Worm (Caenorhabditis elegans) whole organism, L1 larva: ENCODE results near the gene F15D4.2.

Source experiments
- C04F5.9 ChIP-seq: sonication (generic microtip); optimal IDR thresholded peaks from 2 replicates; lab custom pipeline; 2016; ENCODE audit warnings: missing genetic modification characterization, missing compliant biosample characterization
- C16A3.4 ChIP-seq: fragments of 150-350 bp; optimal IDR thresholded peaks from 2 replicates; lab custom pipeline; 2014; ENCODE audit warnings: missing biosample characterization, missing genetic modification characterization
- C34B4.2 ChIP-seq: sonication (generic microtip); optimal IDR thresholded peaks from 2 replicates; lab custom pipeline; 2017; ENCODE audit warnings: mild to moderate bottlenecking, missing genetic modification characterization, missing compliant biosample characterization
- F16B12.6 ChIP-seq: fragments of 150-350 bp; optimal IDR thresholded peaks from 2 replicates; lab custom pipeline; 2014; ENCODE audit warnings: missing biosample characterization, missing genetic modification characterization
- ama-1 ChIP-seq: fragments of 150-350 bp; optimal IDR thresholded peaks from 2 replicates; lab custom pipeline; 2014
- ceh-8 ChIP-seq: fragments of 200-800 bp; sonication (Bioruptor generic); optimal IDR thresholded peaks from 2 replicates; lab custom pipeline; 2018; ENCODE audit warnings: mild to moderate bottlenecking, missing genetic modification characterization, moderate library complexity, missing compliant biosample characterization
- ceh-82 ChIP-seq, 3 experiments: fragments of 150-350 bp in 1 of 3; sonication (generic microtip) in 2 of 3; optimal IDR thresholded peaks; 2 replicates each; lab custom pipeline; 2014 to 2017; ENCODE audit warnings: missing biosample characterization in 3 of 3, missing genetic modification characterization in 3 of 3
- ceh-90 ChIP-seq: sonication (generic microtip); optimal IDR thresholded peaks from 2 replicates; lab custom pipeline; 2016; ENCODE audit warnings: missing genetic modification characterization, missing compliant biosample characterization
- ces-1 ChIP-seq: fragments of 150-350 bp; optimal IDR thresholded peaks from 2 replicates; lab custom pipeline; 2014; ENCODE audit warnings: missing biosample characterization, missing genetic modification reagents, missing genetic modification characterization
- dpl-1 ChIP-seq, 3 experiments: fragments of 150-350 bp in 2 of 3; sonication (generic microtip) in 1 of 3; optimal IDR thresholded peaks; 2 replicates each; lab custom pipeline; 2014 to 2017; ENCODE audit warnings: missing biosample characterization in 3 of 3, missing genetic modification characterization in 3 of 3, missing genetic modification reagents in 3 of 3
- dsc-1 ChIP-seq: sonication (generic microtip); optimal IDR thresholded peaks from 2 replicates; lab custom pipeline; 2016; ENCODE audit warnings: mild to moderate bottlenecking, missing genetic modification characterization, missing compliant biosample characterization
- egl-13 ChIP-seq: sonication (generic microtip); optimal IDR thresholded peaks from 2 replicates; lab custom pipeline; 2016; ENCODE audit warnings: missing genotype, missing genetic modification reagents, missing genetic modification characterization, missing compliant biosample characterization
- elt-2 ChIP-seq: sonication (generic microtip); optimal IDR thresholded peaks from 2 replicates; lab custom pipeline; 2016; ENCODE audit warnings: missing genetic modification characterization, mild to moderate bottlenecking, inconsistent platforms, missing compliant biosample characterization, missing genetic modification reagents
- elt-3 ChIP-seq, 6 experiments: fragments of 150-350 bp in 1 of 6; sonication (generic microtip); optimal IDR thresholded peaks; 2 replicates each; lab custom pipeline; 2017 to 2018; ENCODE audit warnings: missing biosample characterization in 6 of 6, missing genetic modification characterization in 6 of 6, inconsistent platforms in 1 of 6
- ets-5 ChIP-seq: fragments of 200-800 bp; sonication (Bioruptor generic); IDR thresholded peaks from 2 replicates; pipeline ENCODE4 v1.3.6; 2022; ENCODE audit warnings: missing genetic modification characterization, missing compliant biosample characterization
- fkh-10 ChIP-seq: sonication (generic microtip); optimal IDR thresholded peaks from 2 replicates; lab custom pipeline; 2017; ENCODE audit warnings: missing biosample characterization, missing genetic modification reagents, missing genetic modification characterization
- fkh-4 ChIP-seq: sonication (generic microtip); optimal IDR thresholded peaks from 2 replicates; lab custom pipeline; 2016; ENCODE audit warnings: missing compliant biosample characterization, missing genetic modification characterization, borderline replicate concordance
- fkh-8 ChIP-seq: sonication (generic microtip); optimal IDR thresholded peaks from 2 replicates; lab custom pipeline; 2016; ENCODE audit warnings: mild to moderate bottlenecking, missing genetic modification characterization, missing compliant biosample characterization
- grh-1 ChIP-seq: fragments of 200-800 bp; sonication (Bioruptor generic); IDR thresholded peaks from 2 replicates; pipeline ENCODE4 v1.3.6; 2022; ENCODE audit warnings: missing genetic modification reagents, missing genetic modification characterization, missing compliant biosample characterization
- hlh-17 ChIP-seq: fragments of 200-800 bp; sonication (Bioruptor generic); optimal IDR thresholded peaks from 2 replicates; lab custom pipeline; 2018; ENCODE audit warnings: missing genetic modification characterization, mild to moderate bottlenecking, missing compliant biosample characterization, moderate library complexity, borderline replicate concordance
- hpl-2 ChIP-seq: fragments of 150-350 bp; optimal IDR thresholded peaks from 2 replicates; lab custom pipeline; 2014; ENCODE audit warnings: missing biosample characterization, missing genetic modification reagents, missing genetic modification characterization
- isw-1 ChIP-seq: fragments of 200-800 bp; sonication (Bioruptor generic); IDR thresholded peaks from 2 replicates; pipeline ENCODE4 v1.3.6; 2022; ENCODE audit warnings: missing genetic modification characterization, missing compliant biosample characterization
- jun-1 ChIP-seq: fragments of 150-350 bp; optimal IDR thresholded peaks from 2 replicates; lab custom pipeline; 2014; ENCODE audit warnings: missing biosample characterization, missing genetic modification reagents, missing genetic modification characterization
- lin-13 ChIP-seq: fragments of 150-350 bp; optimal IDR thresholded peaks from 2 replicates; lab custom pipeline; 2014; ENCODE audit warnings: missing biosample characterization, missing genetic modification reagents, missing genetic modification characterization
- lin-14 ChIP-seq: fragments of 200-800 bp; sonication (Bioruptor generic); optimal IDR thresholded peaks from 2 replicates; lab custom pipeline; 2018; ENCODE audit warnings: mild to moderate bottlenecking, missing genetic modification characterization, moderate library complexity, missing compliant biosample characterization
- lin-15B ChIP-seq: fragments of 150-350 bp; sonication (generic microtip); optimal IDR thresholded peaks from 3 replicates; lab custom pipeline; 2014; ENCODE audit warnings: missing biosample characterization, missing genetic modification characterization
- lin-39 ChIP-seq: fragments of 150-350 bp; optimal IDR thresholded peaks from 2 replicates; lab custom pipeline; 2014; ENCODE audit warnings: missing biosample characterization, missing genetic modification reagents, missing genetic modification characterization
- lir-3 ChIP-seq: sonication (generic microtip); optimal IDR thresholded peaks from 2 replicates; lab custom pipeline; 2016; ENCODE audit warnings: mild to moderate bottlenecking, missing genetic modification characterization, moderate library complexity, missing compliant biosample characterization; ENCODE audit not compliant: poor library complexity
- lsy-2 ChIP-seq, 2 experiments: fragments of 150-350 bp; optimal IDR thresholded peaks; 2 replicates each; lab custom pipeline; 2014; ENCODE audit warnings: missing biosample characterization in 2 of 2, missing genetic modification characterization in 2 of 2
- mef-2 ChIP-seq: fragments of 150-350 bp; optimal IDR thresholded peaks from 2 replicates; lab custom pipeline; 2014; ENCODE audit warnings: missing biosample characterization, missing genetic modification characterization
- mep-1 ChIP-seq: fragments of 150-350 bp; optimal IDR thresholded peaks from 2 replicates; lab custom pipeline; 2014; ENCODE audit warnings: missing biosample characterization, missing genetic modification characterization
- nhr-11 ChIP-seq: fragments of 150-350 bp; optimal IDR thresholded peaks from 2 replicates; lab custom pipeline; 2014; ENCODE audit warnings: missing biosample characterization, missing genetic modification characterization
- nhr-12 ChIP-seq: sonication (generic microtip); optimal IDR thresholded peaks from 2 replicates; lab custom pipeline; 2017; ENCODE audit warnings: missing biosample characterization, missing genetic modification characterization
- nhr-19 ChIP-seq: fragments of 200-800 bp; sonication (Bioruptor generic); conservative IDR thresholded peaks from 2 replicates; pipeline ENCODE4 v1.3.6; 2022; ENCODE audit warnings: missing genetic modification characterization, missing compliant biosample characterization
- nhr-20 ChIP-seq: sonication (generic microtip); optimal IDR thresholded peaks from 2 replicates; lab custom pipeline; 2016; ENCODE audit warnings: mild to moderate bottlenecking, missing genetic modification characterization, missing compliant biosample characterization
- nhr-237 ChIP-seq: fragments of 150-350 bp; optimal IDR thresholded peaks from 2 replicates; lab custom pipeline; 2014; ENCODE audit warnings: missing biosample characterization, missing genetic modification characterization
- nhr-47 ChIP-seq: sonication (generic microtip); optimal IDR thresholded peaks from 2 replicates; lab custom pipeline; 2016; ENCODE audit warnings: mild to moderate bottlenecking, missing genetic modification characterization, moderate library complexity, missing compliant biosample characterization
- nhr-76 ChIP-seq: sonication (generic microtip); optimal IDR thresholded peaks from 2 replicates; lab custom pipeline; 2017; ENCODE audit warnings: missing biosample characterization, missing genetic modification characterization
- nhr-77 ChIP-seq: fragments of 150-350 bp; optimal IDR thresholded peaks from 2 replicates; lab custom pipeline; 2014; ENCODE audit warnings: missing biosample characterization, missing genetic modification characterization
- nhr-84 ChIP-seq: sonication (generic microtip); optimal IDR thresholded peaks from 2 replicates; lab custom pipeline; 2017; ENCODE audit warnings: missing biosample characterization, missing genetic modification characterization
- nhr-85 ChIP-seq: sonication (generic microtip); peaks from one replicate; lab custom pipeline; 2016; ENCODE audit warnings: missing genetic modification characterization, inconsistent platforms, missing compliant biosample characterization
- nhr-90 ChIP-seq: sonication (generic microtip); optimal IDR thresholded peaks from 2 replicates; lab custom pipeline; 2016; ENCODE audit warnings: mild to moderate bottlenecking, missing genetic modification characterization, missing compliant biosample characterization; ENCODE audit not compliant: poor library complexity
- pag-3 ChIP-seq: sonication (generic microtip); optimal IDR thresholded peaks from 2 replicates; lab custom pipeline; 2017; ENCODE audit warnings: missing genetic modification characterization, mild to moderate bottlenecking, missing compliant biosample characterization, antibody characterized with exemption, borderline replicate concordance; ENCODE audit not compliant: insufficient read depth
- pax-3 ChIP-seq: fragments of 200-800 bp; sonication (Bioruptor generic); optimal IDR thresholded peaks from 2 replicates; lab custom pipeline; 2018; ENCODE audit warnings: mild to moderate bottlenecking, missing genetic modification characterization, moderate library complexity, missing compliant biosample characterization
- skn-1 ChIP-seq: fragments of 150-350 bp; optimal IDR thresholded peaks from 2 replicates; lab custom pipeline; 2014; ENCODE audit warnings: missing biosample characterization, missing genetic modification characterization
- sox-4 ChIP-seq: sonication (generic microtip); optimal IDR thresholded peaks from 2 replicates; lab custom pipeline; 2016; ENCODE audit warnings: missing genetic modification characterization, missing compliant biosample characterization
- sup-37 ChIP-seq: fragments of 200-800 bp; sonication (Bioruptor generic); optimal IDR thresholded peaks from 2 replicates; lab custom pipeline; 2018; ENCODE audit warnings: mild to moderate bottlenecking, missing genetic modification characterization, missing compliant biosample characterization
- tlp-1 ChIP-seq: fragments of 150-350 bp; optimal IDR thresholded peaks from 2 replicates; lab custom pipeline; 2014; ENCODE audit warnings: missing biosample characterization, missing genetic modification characterization
- unc-30 ChIP-seq: sonication (generic microtip); optimal IDR thresholded peaks from 2 replicates; lab custom pipeline; 2017; ENCODE audit warnings: missing biosample characterization, missing genetic modification characterization
- unc-86 ChIP-seq: sonication (generic microtip); optimal IDR thresholded peaks from 2 replicates; lab custom pipeline; 2016; ENCODE audit warnings: missing genetic modification characterization, missing compliant biosample characterization
- xbp-1 ChIP-seq: sonication (generic microtip); optimal IDR thresholded peaks from 2 replicates; lab custom pipeline; 2016; ENCODE audit warnings: missing genetic modification characterization, missing compliant biosample characterization
- zag-1 ChIP-seq: fragments of 150-350 bp; optimal IDR thresholded peaks from 2 replicates; lab custom pipeline; 2014; ENCODE audit warnings: missing biosample characterization, missing genetic modification characterization
- zip-4 ChIP-seq: fragments of 200-800 bp; sonication (Bioruptor generic); optimal IDR thresholded peaks from 2 replicates; lab custom pipeline; 2018; ENCODE audit warnings: mild to moderate bottlenecking, missing genetic modification characterization, moderate library complexity, missing compliant biosample characterization
- ztf-4 ChIP-seq: fragments of 150-350 bp; optimal IDR thresholded peaks from 2 replicates; lab custom pipeline; 2014; ENCODE audit warnings: missing biosample characterization, missing genetic modification characterization

Gene F15D4.2

DNA sequence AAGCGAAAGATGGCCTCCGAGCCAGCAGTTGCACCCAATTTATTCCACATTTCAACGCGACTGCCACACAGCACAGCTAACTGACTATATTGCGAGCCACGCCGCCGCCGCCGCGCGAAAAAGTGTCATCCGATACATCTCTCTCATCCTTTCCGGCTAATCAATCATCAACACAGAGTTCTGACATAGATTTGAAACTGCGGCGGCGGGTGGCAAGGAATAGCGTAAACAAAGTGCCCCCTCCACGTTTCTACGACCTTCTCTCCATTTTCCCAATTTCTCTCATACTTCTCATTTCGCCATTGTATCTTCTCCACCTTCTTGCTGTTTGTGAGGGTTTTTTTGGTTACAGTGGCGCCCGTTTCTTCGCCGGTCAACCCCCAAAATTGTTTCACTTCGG is 26.5 kb upstream of the F15D4.2 start (continued):
- peak; percentile 46 for TF ChIP-seq nhr-20
- TF ChIP-seq ces-1 (GFP tag; lab: Kevin White, UChicago): no peak
- no peak for TF ChIP-seq F16B12.6 (tag; lab: Kevin White, UChicago)
- peak; percentile 92 for TF ChIP-seq lin-14 (GFP tag; lab: Kevin White, UChicago)
- no peak for TF ChIP-seq lin-39 (tag; lab: Kevin White, UChicago)
- TF ChIP-seq tlp-1 (tag; lab: Kevin White, UChicago): no peak
- TF ChIP-seq ceh-82 (tag; optimal IDR thresholded peaks at IDR 0.05; lab: Kevin White, UChicago): peak in 1 of 3 experiments; percentile 1
- TF ChIP-seq zip-4 (GFP tag; lab: Kevin White, UChicago): no peak
- peak in 2 of 3 experiments; percentile 22 to 32 for TF ChIP-seq dpl-1 (GFP tag; optimal IDR thresholded peaks at IDR 0.05; lab: Kevin White, UChicago)
- no peak for TF ChIP-seq zag-1 (tag; lab: Kevin White, UChicago)
- TF ChIP-seq C34B4.2 (tag; lab: Kevin White, UChicago): no peak
- no peak for TF ChIP-seq mef-2
- no peak for TF ChIP-seq hpl-2 (GFP tag; lab: Kevin White, UChicago)
- no peak for TF ChIP-seq nhr-11
- peak; percentile 37 for TF ChIP-seq nhr-90 (tag; lab: Kevin White, UChicago)
- TF ChIP-seq elt-3 (tag; optimal IDR thresholded peaks at IDR 0.05; lab: Kevin White, UChicago): peak in 1 of 6 experiments; percentile 27
- TF ChIP-seq nhr-19 (GFP tag; lab: Robert Waterston, UW): peak; percentile 25; the same call in 1 of the 2 replicates
- no peak for TF ChIP-seq fkh-10
- TF ChIP-seq lir-3 (tag; lab: Kevin White, UChicago): no peak
- no peak for TF ChIP-seq xbp-1 (tag; lab: Kevin White, UChicago)
- no peak for TF ChIP-seq nhr-12
- TF ChIP-seq jun-1 (tag; lab: Kevin White, UChicago): no peak
- TF ChIP-seq isw-1 (GFP tag; lab: Robert Waterston, UW): no peak
- TF ChIP-seq hlh-17 (GFP tag; lab: Kevin White, UChicago): no peak
- no peak for TF ChIP-seq ztf-4
- TF ChIP-seq nhr-237 (tag; lab: Kevin White, UChicago): no peak
- TF ChIP-seq nhr-47: peak; percentile 5
- TF ChIP-seq pag-3 (tag; lab: Kevin White, UChicago): peak; percentile 65
- TF ChIP-seq nhr-85: peak; percentile 74
- TF ChIP-seq pax-3 (tag; lab: Kevin White, UChicago): no peak
- TF ChIP-seq skn-1: no peak
- no peak for TF ChIP-seq grh-1
- TF ChIP-seq ceh-8 (GFP tag; lab: Kevin White, UChicago): no peak
- TF ChIP-seq nhr-76 (tag; lab: Kevin White, UChicago): no peak
- no peak for TF ChIP-seq mep-1 (tag; lab: Kevin White, UChicago)
- no peak for TF ChIP-seq egl-13
- no peak for TF ChIP-seq nhr-84 (tag; lab: Kevin White, UChicago)
- TF ChIP-seq nhr-77 (tag; lab: Kevin White, UChicago): no peak
- TF ChIP-seq C04F5.9 (tag; lab: Kevin White, UChicago): no peak
- TF ChIP-seq ama-1 (lab: Kevin White, UChicago): no peak
- TF ChIP-seq C16A3.4: no peak
- no peak for TF ChIP-seq ets-5 (GFP tag; lab: Robert Waterston, UW)
- no peak for TF ChIP-seq dsc-1 (tag; lab: Kevin White, UChicago)
- no peak for TF ChIP-seq fkh-4 (tag; lab: Kevin White, UChicago)
- TF ChIP-seq lsy-2 (tag; optimal IDR thresholded peaks at IDR 0.05; lab: Kevin White, UChicago): peak in 1 of 2 experiments; percentile 28
- no peak for TF ChIP-seq lin-15B (tag; lab: Kevin White, UChicago)
- no peak for TF ChIP-seq sox-4 (tag; lab: Kevin White, UChicago)
- TF ChIP-seq fkh-8 (tag; lab: Kevin White, UChicago): no peak
- no peak for TF ChIP-seq elt-2 (tag; lab: Kevin White, UChicago)
- TF ChIP-seq unc-30 (tag; lab: Kevin White, UChicago): no peak
- no peak for TF ChIP-seq sup-37 (GFP tag; lab: Kevin White, UChicago)
- TF ChIP-seq lin-13 (GFP tag; lab: Kevin White, UChicago): no peak
- no peak for TF ChIP-seq unc-86
- TF ChIP-seq ceh-90: no peak
